Fruit fly (Drosophila melanogaster): ENCODE results near the gene CG17570.

CG17570 gene

dm6 chr2L:20310751-20311387, 46.6 kb upstream of the CG17570 start, which contains the start of gene spir (continued):
- no peak for TF ChIP-seq CG3407 (GFP tag; optimal IDR thresholded peaks at IDR 0.05)
- TF ChIP-seq amos (GFP tag; IDR thresholded peaks at IDR 0.05; ENCODE audit: partially characterized antibody) = no peak
- peak; percentile 35; the same call in 1 of the 2 replicates for TF ChIP-seq vvl (GFP tag; IDR thresholded peaks at IDR 0.05)
- no peak for TF ChIP-seq cad (GFP tag; optimal IDR thresholded peaks at IDR 0.05)
- TF ChIP-seq kah (GFP tag; optimal IDR thresholded peaks at IDR 0.05) = no peak
- no peak for TF ChIP-seq disco-r (GFP tag; optimal IDR thresholded peaks at IDR 0.05)
- peak; percentile 47 for TF ChIP-seq wek (GFP tag; optimal IDR thresholded peaks at IDR 0.05)
- no peak for TF ChIP-seq Myb (GFP tag; optimal IDR thresholded peaks at IDR 0.05)
- peak; percentile 30 for TF ChIP-seq CG17829 (tag; optimal IDR thresholded peaks at IDR 0.05)
- peak in 1 of 2 experiments; percentile 62 for TF ChIP-seq Eip74EF (GFP tag; optimal IDR thresholded peaks at IDR 0.05)
- no peak for TF ChIP-seq Rfx (GFP tag; IDR thresholded peaks at IDR 0.05)
- no peak for TF ChIP-seq corto (GFP tag; optimal IDR thresholded peaks at IDR 0.05)
- TF ChIP-seq Sry-β (GFP tag; optimal IDR thresholded peaks at IDR 0.05) = no peak
- 0 out of 2 replicates have a peak, but pooled peaks have one; percentile 26 for TF ChIP-seq Bgb (GFP tag; IDR thresholded peaks at IDR 0.05; ENCODE audit: partially characterized antibody)
- no peak for TF ChIP-seq CG32532 (GFP tag; IDR thresholded peaks at IDR 0.05)
- peak; percentile 38; the same call in 1 of the 4 replicates for TF ChIP-seq Dll (GFP tag; IDR thresholded peaks at IDR 0.05; ENCODE audit: partially characterized antibody)
- peak; percentile 28 for TF ChIP-seq gcm (GFP tag; optimal IDR thresholded peaks at IDR 0.05)
- TF ChIP-seq NFAT (GFP tag; IDR thresholded peaks at IDR 0.05) = no peak
- peak; percentile 47 for TF ChIP-seq CG17568 (GFP tag; optimal IDR thresholded peaks at IDR 0.05)
- no peak for TF ChIP-seq cas (GFP tag; IDR thresholded peaks at IDR 0.05)
- no peak for TF ChIP-seq aop (GFP tag; IDR thresholded peaks at IDR 0.05)
- TF ChIP-seq Fer1 (GFP tag; optimal IDR thresholded peaks at IDR 0.05) = no peak
- peak; percentile 5 for TF ChIP-seq CG11723 (GFP tag; optimal IDR thresholded peaks at IDR 0.05)
- no peak for TF ChIP-seq CG11093 (GFP tag; IDR thresholded peaks at IDR 0.05)
- no peak for TF ChIP-seq al (GFP tag; IDR thresholded peaks at IDR 0.05)
- no peak for TF ChIP-seq CG8290 (GFP tag; optimal IDR thresholded peaks at IDR 0.05)
- peak in 1 of 2 experiments; percentile 20 for TF ChIP-seq CG8290 (tag; optimal IDR thresholded peaks at IDR 0.05)
- TF ChIP-seq CG9797 (GFP tag; optimal IDR thresholded peaks at IDR 0.05) = no peak
- TF ChIP-seq C15 (GFP tag; IDR thresholded peaks at IDR 0.05) = no peak
- TF ChIP-seq CG42726 (GFP tag; IDR thresholded peaks at IDR 0.05; ENCODE audit: partially characterized antibody) = no peak
- TF ChIP-seq insv (GFP tag; optimal IDR thresholded peaks at IDR 0.05) = peak in 1 of 2 experiments; percentile 88
- TF ChIP-seq org-1 (GFP tag; optimal IDR thresholded peaks at IDR 0.05) = no peak
- no peak for TF ChIP-seq CG10431 (GFP tag; optimal IDR thresholded peaks at IDR 0.05)
- TF ChIP-seq Optix (GFP tag; IDR thresholded peaks at IDR 0.05) = no peak
- peak; percentile 30; the same call in 1 of the 3 replicates for TF ChIP-seq zfh1 (GFP tag; IDR thresholded peaks at IDR 0.05)
- TF ChIP-seq Stat92E (GFP tag; optimal IDR thresholded peaks at IDR 0.05) = peak in 1 of 3 experiments; percentile 51
- TF ChIP-seq ci (GFP tag; IDR thresholded peaks at IDR 0.05) = peak; percentile 70
- TF ChIP-seq CG17385 (GFP tag; optimal IDR thresholded peaks at IDR 0.05) = peak; percentile 49
- no peak for TF ChIP-seq oc (tag; optimal IDR thresholded peaks at IDR 0.05)
- no peak for TF ChIP-seq Lim3 (GFP tag; IDR thresholded peaks at IDR 0.05)
- no peak for TF ChIP-seq so (GFP tag; IDR thresholded peaks at IDR 0.05)
- TF ChIP-seq CG12942 (GFP tag; optimal IDR thresholded peaks at IDR 0.05) = no peak
- TF ChIP-seq CG8359 (GFP tag; optimal IDR thresholded peaks at IDR 0.05; ENCODE audit: borderline replicate concordance) = no peak
- no peak for TF ChIP-seq inv (GFP tag; IDR thresholded peaks at IDR 0.05; ENCODE audit: partially characterized antibody)
- peak; percentile 16 for TF ChIP-seq CG12219 (GFP tag; optimal IDR thresholded peaks at IDR 0.05)
- no peak for TF ChIP-seq fd3F (GFP tag; optimal IDR thresholded peaks at IDR 0.05)
- no peak for TF ChIP-seq otp (GFP tag; IDR thresholded peaks at IDR 0.05)
- peak; percentile 6 for TF ChIP-seq PHDP (tag; optimal IDR thresholded peaks at IDR 0.05)
- TF ChIP-seq fu2 (GFP tag; optimal IDR thresholded peaks at IDR 0.05) = no peak
- no peak for TF ChIP-seq mam (GFP tag; optimal IDR thresholded peaks at IDR 0.05)
